Worm (Caenorhabditis elegans) whole organism, L4 larva: ENCODE measurements around the gene best-1.

Experiments
- lin-29 ChIP-seq: fragments of 200-800 bp; sonication (Bioruptor generic); IDR thresholded peaks from 2 replicates; pipeline ENCODE4 v1.3.6; 2022; ENCODE audit warnings: missing genetic modification reagents, missing genetic modification characterization, missing compliant biosample characterization
- madf-9 ChIP-seq: fragments of 200-800 bp; sonication (Bioruptor generic); conservative IDR thresholded peaks from 2 replicates; pipeline ENCODE4 v1.3.6; 2022; ENCODE audit warnings: missing genetic modification reagents, missing genetic modification characterization, missing compliant biosample characterization
- nhr-11 ChIP-seq: fragments of 150-350 bp; optimal IDR thresholded peaks from 2 replicates; lab custom pipeline; 2014; ENCODE audit warnings: missing biosample characterization, missing genetic modification characterization
- nhr-77 ChIP-seq: fragments of 150-350 bp; optimal IDR thresholded peaks from 2 replicates; lab custom pipeline; 2014; ENCODE audit warnings: missing biosample characterization, missing genetic modification characterization
- unc-39 ChIP-seq: sonication (generic microtip); optimal IDR thresholded peaks from 2 replicates; lab custom pipeline; 2017; ENCODE audit warnings: missing biosample characterization, missing genetic modification characterization
- zag-1 ChIP-seq: fragments of 150-350 bp; optimal IDR thresholded peaks from 2 replicates; lab custom pipeline; 2014; ENCODE audit warnings: missing biosample characterization, missing genetic modification characterization

DNA sequence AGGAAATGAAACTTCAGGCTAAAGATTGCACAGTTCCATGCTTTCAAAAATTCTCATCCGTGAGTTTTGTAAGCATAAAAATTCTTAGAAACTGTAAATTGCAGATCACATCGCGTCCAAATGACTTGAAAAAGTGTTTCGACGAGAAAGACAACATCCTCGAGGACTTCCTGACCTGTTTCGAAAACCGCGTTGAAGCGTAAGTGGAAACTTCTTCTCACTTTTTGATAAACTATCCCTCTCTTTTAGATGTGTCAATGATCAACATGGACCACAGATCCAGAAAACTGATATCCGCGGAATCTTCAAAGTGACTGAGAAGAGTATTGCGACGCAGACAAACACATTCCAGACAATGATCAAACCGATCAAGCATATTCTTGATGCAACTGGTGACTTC lies 28.7 kb downstream of the best-1 start:
- TF ChIP-seq madf-9 (GFP tag; lab: Robert Waterston, UW) (no peak), unc-39 (tag; lab: Kevin White, UChicago) (no peak), lin-29 (no peak), nhr-11 (no peak), nhr-77 (no peak), zag-1 (no peak)
